Worm (Caenorhabditis elegans) whole organism, mixed stage, embryonic: ENCODE results near the gene nsph-3.1.

Source experiments
- bed-3 ChIP-seq: fragments of 200-800 bp; sonication (Bioruptor generic); optimal IDR thresholded peaks from 3 replicates; lab custom pipeline; 2018; ENCODE audit warnings: mild to moderate bottlenecking, missing genetic modification characterization, moderate library complexity, missing compliant biosample characterization
- blmp-1 ChIP-seq: fragments of 150-350 bp; optimal IDR thresholded peaks from 2 replicates; lab custom pipeline; 2014; ENCODE audit warnings: missing biosample characterization, missing genetic modification characterization
- ceh-39 ChIP-seq: fragments of 150-350 bp; optimal IDR thresholded peaks from 2 replicates; lab custom pipeline; 2014; ENCODE audit warnings: missing biosample characterization, missing genetic modification characterization
- ceh-43 ChIP-seq: fragments of 200-800 bp; sonication (Bioruptor generic); optimal IDR thresholded peaks from 2 replicates; lab custom pipeline; 2018; ENCODE audit warnings: mild to moderate bottlenecking, missing genetic modification characterization, moderate library complexity, missing compliant biosample characterization
- ceh-83 ChIP-seq: fragments of 200-800 bp; sonication (Bioruptor generic); optimal IDR thresholded peaks from 2 replicates; lab custom pipeline; 2018; ENCODE audit warnings: mild to moderate bottlenecking, missing genetic modification characterization, missing compliant biosample characterization
- ces-1 ChIP-seq: fragments of 150-350 bp; optimal IDR thresholded peaks from 2 replicates; lab custom pipeline; 2014; ENCODE audit warnings: missing biosample characterization, missing genetic modification reagents, missing genetic modification characterization
- cnd-1 ChIP-seq: fragments of 200-800 bp; sonication (Bioruptor generic); optimal IDR thresholded peaks from 2 replicates; lab custom pipeline; 2018; ENCODE audit warnings: mild to moderate bottlenecking, missing genetic modification characterization, missing compliant biosample characterization
- drap-1 ChIP-seq: fragments of 200-800 bp; sonication (Bioruptor generic); optimal IDR thresholded peaks from 3 replicates; lab custom pipeline; 2018; ENCODE audit warnings: mild to moderate bottlenecking, missing genetic modification characterization, missing compliant biosample characterization
- elt-3 ChIP-seq: fragments of 150-350 bp; optimal IDR thresholded peaks from 2 replicates; lab custom pipeline; 2014; ENCODE audit warnings: missing biosample characterization, missing genetic modification characterization
- flh-1 ChIP-seq: fragments of 200-800 bp; sonication (Bioruptor generic); optimal IDR thresholded peaks from 2 replicates; lab custom pipeline; 2018; ENCODE audit warnings: mild to moderate bottlenecking, missing genetic modification characterization, moderate library complexity, missing compliant biosample characterization
- ham-2 ChIP-seq: fragments of 200-800 bp; sonication (Bioruptor generic); optimal IDR thresholded peaks from 2 replicates; lab custom pipeline; 2018; ENCODE audit warnings: mild to moderate bottlenecking, missing genetic modification characterization, missing compliant biosample characterization
- hlh-1 ChIP-seq: fragments of 150-350 bp; optimal IDR thresholded peaks from 2 replicates; lab custom pipeline; 2014; ENCODE audit warnings: missing biosample characterization, missing genetic modification reagents, missing genetic modification characterization
- lin-13 ChIP-seq: fragments of 150-350 bp; optimal IDR thresholded peaks from 2 replicates; lab custom pipeline; 2014; ENCODE audit warnings: missing biosample characterization, missing genetic modification characterization
- lin-32 ChIP-seq: fragments of 200-800 bp; sonication (Bioruptor generic); optimal IDR thresholded peaks from 2 replicates; lab custom pipeline; 2018; ENCODE audit warnings: mild to moderate bottlenecking, missing genetic modification characterization, missing compliant biosample characterization
- lsy-2 ChIP-seq: fragments of 150-350 bp; optimal IDR thresholded peaks from 2 replicates; lab custom pipeline; 2014; ENCODE audit warnings: missing biosample characterization, missing genetic modification characterization
- mab-5 ChIP-seq: fragments of 150-350 bp; optimal IDR thresholded peaks from 2 replicates; lab custom pipeline; 2014; ENCODE audit warnings: missing biosample characterization, missing genetic modification characterization
- mep-1 ChIP-seq: fragments of 150-350 bp; optimal IDR thresholded peaks from 2 replicates; lab custom pipeline; 2017; ENCODE audit warnings: missing biosample characterization, missing genetic modification reagents, missing genetic modification characterization, inconsistent platforms
- mls-2 ChIP-seq: sonication (generic microtip); optimal IDR thresholded peaks from 2 replicates; lab custom pipeline; 2016; ENCODE audit warnings: mild to moderate bottlenecking, missing genetic modification characterization, moderate library complexity, missing compliant biosample characterization
- nhr-12 ChIP-seq: fragments of 150-350 bp; optimal IDR thresholded peaks from 2 replicates; lab custom pipeline; 2014; ENCODE audit warnings: missing biosample characterization, missing genetic modification characterization
- nhr-2 ChIP-seq: fragments of 150-350 bp; optimal IDR thresholded peaks from 2 replicates; lab custom pipeline; 2014; ENCODE audit warnings: missing biosample characterization, missing genetic modification characterization
- nhr-237 ChIP-seq: fragments of 150-350 bp; optimal IDR thresholded peaks from 2 replicates; lab custom pipeline; 2014; ENCODE audit warnings: missing biosample characterization, missing genetic modification characterization
- nhr-28 ChIP-seq: fragments of 150-350 bp; optimal IDR thresholded peaks from 2 replicates; lab custom pipeline; 2014; ENCODE audit warnings: missing biosample characterization, missing genetic modification characterization
- nhr-76 ChIP-seq: sonication (generic microtip); optimal IDR thresholded peaks from 2 replicates; lab custom pipeline; 2017; ENCODE audit warnings: missing biosample characterization, missing genetic modification characterization
- pha-4 ChIP-seq: fragments of 150-350 bp; optimal IDR thresholded peaks from 2 replicates; lab custom pipeline; 2018; ENCODE audit warnings: missing biosample characterization, missing genetic modification reagents, missing genetic modification characterization
- sem-2 ChIP-seq: fragments of 200-800 bp; sonication (Bioruptor generic); optimal IDR thresholded peaks from 2 replicates; lab custom pipeline; 2018; ENCODE audit warnings: mild to moderate bottlenecking, missing genetic modification characterization, missing compliant biosample characterization
- snpc-4 ChIP-seq: fragments of 150-350 bp; optimal IDR thresholded peaks from 2 replicates; lab custom pipeline; 2014; ENCODE audit warnings: missing biosample characterization, missing genetic modification characterization
- sptf-1 ChIP-seq: sonication (generic microtip); optimal IDR thresholded peaks from 2 replicates; lab custom pipeline; 2017; ENCODE audit warnings: mild to moderate bottlenecking, missing genetic modification characterization, moderate library complexity, missing compliant biosample characterization
- tbx-8 ChIP-seq: fragments of 200-800 bp; sonication (Bioruptor generic); optimal IDR thresholded peaks from 2 replicates; lab custom pipeline; 2018; ENCODE audit warnings: mild to moderate bottlenecking, missing genetic modification characterization, moderate library complexity, missing compliant biosample characterization
- unc-120 ChIP-seq: sonication (generic microtip); optimal IDR thresholded peaks from 2 replicates; lab custom pipeline; 2017; ENCODE audit warnings: missing genetic modification characterization, missing compliant biosample characterization; ENCODE audit not compliant: poor library complexity, severe bottlenecking
- unc-39 ChIP-seq: fragments of 150-350 bp; optimal IDR thresholded peaks from 2 replicates; lab custom pipeline; 2014; ENCODE audit warnings: missing biosample characterization, missing genetic modification characterization
- unc-62 ChIP-seq: fragments of 150-350 bp; optimal IDR thresholded peaks from 2 replicates; lab custom pipeline; 2014; ENCODE audit warnings: missing biosample characterization, missing genetic modification reagents, missing genetic modification characterization
- zip-8 ChIP-seq: fragments of 150-350 bp; optimal IDR thresholded peaks from 2 replicates; lab custom pipeline; 2014; ENCODE audit warnings: missing biosample characterization, missing genetic modification characterization
- ztf-11 ChIP-seq: fragments of 150-350 bp; optimal IDR thresholded peaks from 2 replicates; lab custom pipeline; 2014; ENCODE audit warnings: missing biosample characterization, missing genetic modification characterization

The nsph-3.1 gene

DNA sequence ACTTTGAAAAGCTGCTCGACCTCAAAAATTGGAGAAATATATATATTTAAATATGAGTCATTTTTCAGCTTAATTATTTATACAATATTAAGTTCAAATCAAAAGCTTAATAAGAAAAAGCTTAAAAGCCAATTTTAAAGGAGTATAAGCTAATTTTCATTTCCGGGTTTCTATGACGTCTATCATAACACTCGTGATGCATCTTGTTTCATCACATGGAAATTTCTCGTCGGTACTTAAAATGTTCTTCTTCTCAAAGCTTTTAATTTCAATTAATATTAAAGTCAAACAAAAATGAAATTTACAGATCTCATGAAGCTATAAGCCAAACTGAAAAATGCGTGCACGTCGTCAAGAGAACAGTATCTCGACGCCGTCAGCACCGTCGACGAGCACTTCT lies 29.8 kb upstream of the nsph-3.1 start, which contains the start of gene rbr-2:
TSS of gene rbr-2 (plus strand) at position 301 of the 400 bp plus-strand sequence.
- TF ChIP-seq ceh-83 (no peak), snpc-4 (no peak), nhr-76 (tag; lab: Kevin White, UChicago) (no peak), blmp-1 (tag; lab: Kevin White, UChicago) (no peak), ham-2 (GFP tag; lab: Kevin White, UChicago) (no peak), elt-3 (tag; lab: Kevin White, UChicago) (no peak), unc-39 (tag; lab: Kevin White, UChicago) (no peak), lin-13 (tag; lab: Kevin White, UChicago) (no peak), mab-5 (tag; lab: Kevin White, UChicago) (no peak), bed-3 (no peak), unc-120 (tag; lab: Kevin White, UChicago) (no peak), nhr-28 (no peak), drap-1 (GFP tag; lab: Kevin White, UChicago) (no peak), lin-32 (no peak)

DNA sequence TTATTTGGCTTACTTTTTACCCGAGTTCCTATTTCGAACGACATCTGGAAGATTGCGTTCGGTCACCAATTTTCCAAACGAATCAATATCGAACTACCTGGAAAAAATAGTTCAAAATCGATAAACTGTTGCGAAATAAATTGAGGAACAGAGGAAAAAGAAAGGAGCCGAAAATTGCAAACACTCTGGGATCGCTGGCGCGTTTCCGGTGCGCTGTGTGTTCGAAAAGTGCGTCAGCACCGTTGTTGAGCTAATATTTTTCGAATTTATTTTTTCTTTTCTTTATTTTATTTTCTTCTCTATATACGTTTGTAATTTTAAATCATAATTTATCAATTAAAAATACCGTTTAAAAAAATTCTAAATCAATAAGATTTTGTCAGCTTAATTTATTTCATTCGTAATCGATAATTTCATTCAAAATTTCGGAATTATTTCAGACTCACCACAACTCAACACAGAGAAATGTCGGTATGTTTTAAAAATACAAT lies 16.5 kb upstream of the nsph-3.1 start, which contains the start of the genes dnc-1 and lsm-7:
TSS of gene dnc-1 (minus strand) at position 142 of the 491 bp plus-strand sequence.
TSS of gene lsm-7 (plus strand) at position 441 of the 491 bp plus-strand sequence.
- no peak for TF ChIP-seq nhr-28
- TF ChIP-seq ceh-39 (tag; lab: Kevin White, UChicago) = peak; percentile 15
- TF ChIP-seq elt-3 (tag; lab: Kevin White, UChicago) = no peak
- TF ChIP-seq unc-62 (GFP tag; lab: Kevin White, UChicago) = no peak
- TF ChIP-seq mep-1 (tag; lab: Kevin White, UChicago) = peak; percentile 54
- TF ChIP-seq unc-120 (tag; lab: Kevin White, UChicago) = peak; percentile 18
- TF ChIP-seq sptf-1 (tag; lab: Kevin White, UChicago) = no peak
- TF ChIP-seq zip-8 (tag; lab: Kevin White, UChicago) = no peak
- TF ChIP-seq lin-13 (tag; lab: Kevin White, UChicago) = no peak
- no peak for TF ChIP-seq ceh-83
- TF ChIP-seq mab-5 (tag; lab: Kevin White, UChicago) = no peak
- TF ChIP-seq flh-1 = no peak
- no peak for TF ChIP-seq nhr-12 (tag; lab: Kevin White, UChicago)
- TF ChIP-seq hlh-1 (tag; lab: Kevin White, UChicago) = no peak
- TF ChIP-seq blmp-1 (tag; lab: Kevin White, UChicago) = no peak
- TF ChIP-seq cnd-1 (tag; lab: Kevin White, UChicago) = peak; percentile 4
- no peak for TF ChIP-seq pha-4 (tag; lab: Kevin White, UChicago)
- TF ChIP-seq mls-2 (tag; lab: Kevin White, UChicago) = peak; percentile 24
- TF ChIP-seq bed-3 = no peak
- no peak for TF ChIP-seq sem-2 (GFP tag; lab: Kevin White, UChicago)
- peak; percentile 71 for TF ChIP-seq lsy-2 (tag; lab: Kevin White, UChicago)
- no peak for TF ChIP-seq drap-1 (GFP tag; lab: Kevin White, UChicago)
- no peak for TF ChIP-seq snpc-4
- no peak for TF ChIP-seq nhr-237
- TF ChIP-seq ceh-43 (GFP tag; lab: Kevin White, UChicago) = no peak

DNA sequence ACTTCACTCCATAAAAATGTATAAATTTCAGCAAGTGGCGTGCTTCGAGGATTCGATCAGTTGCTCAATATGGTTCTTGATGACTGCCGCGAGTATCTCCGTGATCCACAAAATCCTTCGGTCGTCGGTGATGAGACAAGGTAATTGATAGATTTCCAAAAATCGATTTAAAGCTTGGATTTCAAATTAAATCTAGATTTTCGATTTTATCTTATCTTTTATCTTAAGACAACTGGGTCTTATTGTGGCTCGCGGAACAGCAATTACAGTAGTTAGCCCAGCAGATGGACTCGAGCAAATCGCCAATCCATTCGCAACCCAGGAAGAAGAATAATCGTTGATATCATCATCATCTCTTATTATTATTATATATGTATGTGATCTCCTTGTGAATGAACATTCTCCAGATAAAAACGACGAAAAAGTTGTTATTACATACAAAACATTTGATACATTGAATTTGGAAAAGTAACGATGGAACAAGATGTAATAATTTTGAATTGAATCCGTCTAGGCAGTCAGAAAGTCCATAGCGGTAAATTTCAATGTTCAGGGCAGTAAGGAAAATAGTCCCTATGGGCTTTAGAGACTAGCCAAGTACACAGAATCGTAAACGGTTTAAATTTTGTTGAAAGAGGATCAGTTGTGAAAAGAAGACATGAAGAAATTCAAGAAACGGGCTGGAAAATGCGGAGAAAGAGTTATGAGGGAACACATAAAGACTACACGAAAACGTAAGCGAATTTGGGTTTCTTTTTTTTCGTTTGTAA lies 15.6 kb upstream of the nsph-3.1 start:
- TF ChIP-seq sptf-1 (tag; lab: Kevin White, UChicago) (no peak), hlh-1 (tag; lab: Kevin White, UChicago) (no peak), nhr-76 (tag; lab: Kevin White, UChicago) (no peak), sem-2 (GFP tag; lab: Kevin White, UChicago) (no peak), lin-13 (tag; lab: Kevin White, UChicago) (no peak), blmp-1 (tag; lab: Kevin White, UChicago) (no peak), zip-8 (tag; lab: Kevin White, UChicago) (no peak), ceh-43 (GFP tag; lab: Kevin White, UChicago) (no peak), ztf-11 (tag; lab: Kevin White, UChicago) (no peak), ceh-83 (no peak), snpc-4 (no peak), pha-4 (tag; lab: Kevin White, UChicago) (no peak), elt-3 (tag; lab: Kevin White, UChicago) (no peak), mab-5 (tag; lab: Kevin White, UChicago) (no peak), mep-1 (tag; lab: Kevin White, UChicago) (no peak), drap-1 (GFP tag; lab: Kevin White, UChicago) (no peak), lsy-2 (tag; lab: Kevin White, UChicago) (no peak)

DNA sequence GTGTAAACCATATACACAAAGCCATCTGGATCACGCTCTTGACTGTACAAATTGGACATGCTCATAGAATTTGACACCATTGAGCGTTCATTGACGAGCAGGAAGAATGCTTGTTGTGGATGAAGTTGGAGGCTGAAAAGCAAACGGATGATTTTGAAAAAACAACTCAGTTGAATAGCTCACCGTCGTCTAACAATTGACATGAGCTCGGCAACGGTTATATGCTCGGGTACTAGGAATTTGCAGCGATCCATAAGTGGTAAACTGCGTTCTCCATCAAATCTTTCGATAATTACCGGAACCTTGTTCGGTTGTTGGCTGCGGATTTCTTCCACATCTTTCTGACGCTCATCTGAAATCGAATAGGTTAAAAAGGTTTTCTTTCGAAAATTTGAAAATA lies 14.8 kb upstream of the nsph-3.1 start:
- TF ChIP-seq ces-1 (GFP tag; lab: Kevin White, UChicago) (no peak), lin-13 (tag; lab: Kevin White, UChicago) (no peak), unc-120 (tag; lab: Kevin White, UChicago) (no peak), sem-2 (GFP tag; lab: Kevin White, UChicago) (no peak), bed-3 (no peak), elt-3 (tag; lab: Kevin White, UChicago) (no peak), nhr-76 (tag; lab: Kevin White, UChicago) (no peak), mls-2 (tag; lab: Kevin White, UChicago) (no peak), nhr-12 (tag; lab: Kevin White, UChicago) (no peak), nhr-2 (tag; lab: Kevin White, UChicago) (no peak), lsy-2 (tag; lab: Kevin White, UChicago) (no peak), ztf-11 (tag; lab: Kevin White, UChicago) (no peak), mab-5 (tag; lab: Kevin White, UChicago) (no peak), tbx-8 (GFP tag; lab: Kevin White, UChicago) (no peak), unc-39 (tag; lab: Kevin White, UChicago) (no peak), mep-1 (tag; lab: Kevin White, UChicago) (no peak), blmp-1 (tag; lab: Kevin White, UChicago) (no peak), sptf-1 (tag; lab: Kevin White, UChicago) (no peak), ceh-83 (no peak)
